Worm (Caenorhabditis elegans) whole organism, midembryonic: ENCODE data around the gene clr-1.

Experiments used
- T22C8.4 ChIP-seq: fragments of 200-800 bp; sonication (Bioruptor generic); IDR thresholded peaks from 2 replicates; pipeline ENCODE4 v1.3.6; 2022; ENCODE audit warnings: missing genetic modification characterization, missing compliant biosample characterization
- cog-1 ChIP-seq: sonication (generic microtip); optimal IDR thresholded peaks from 2 replicates; lab custom pipeline; 2016; ENCODE audit warnings: missing genetic modification characterization, missing compliant biosample characterization
- flt-1 ChIP-seq: fragments of 200-800 bp; sonication (Bioruptor generic); IDR thresholded peaks from 2 replicates; pipeline ENCODE4 v1.3.6; 2022; ENCODE audit warnings: missing genetic modification characterization, missing compliant biosample characterization
- klf-2 ChIP-seq: fragments of 200-800 bp; sonication (Bioruptor generic); conservative IDR thresholded peaks from 2 replicates; pipeline ENCODE4 v1.3.6; 2022; ENCODE audit warnings: missing genetic modification reagents, missing genetic modification characterization, missing compliant biosample characterization
- med-1 ChIP-seq: sonication (generic microtip); optimal IDR thresholded peaks from 2 replicates; lab custom pipeline; 2017; ENCODE audit warnings: missing genetic modification characterization, mild to moderate bottlenecking, missing compliant biosample characterization, antibody characterized with exemption, missing genetic modification reagents; ENCODE audit not compliant: insufficient read depth
- ref-1 ChIP-seq: fragments of 200-800 bp; sonication (Bioruptor generic); conservative IDR thresholded peaks from 2 replicates; pipeline ENCODE4 v1.3.6; 2022; ENCODE audit warnings: missing genetic modification reagents, missing genetic modification characterization, missing compliant biosample characterization
- tab-1 ChIP-seq: fragments of 200-800 bp; sonication (Bioruptor generic); IDR thresholded peaks from 2 replicates; pipeline ENCODE4 v1.3.6; 2022; ENCODE audit warnings: missing genetic modification characterization, missing compliant biosample characterization
- ztf-23 ChIP-seq: fragments of 200-800 bp; sonication (Bioruptor generic); IDR thresholded peaks from 2 replicates; pipeline ENCODE4 v1.3.6; 2022; ENCODE audit warnings: missing genetic modification reagents, missing genetic modification characterization, missing compliant biosample characterization
- ztf-29 ChIP-seq: fragments of 200-800 bp; sonication (Bioruptor generic); IDR thresholded peaks from 2 replicates; pipeline ENCODE4 v1.3.6; 2022; ENCODE audit warnings: missing genetic modification reagents, missing genetic modification characterization, missing compliant biosample characterization

The clr-1 gene

DNA sequence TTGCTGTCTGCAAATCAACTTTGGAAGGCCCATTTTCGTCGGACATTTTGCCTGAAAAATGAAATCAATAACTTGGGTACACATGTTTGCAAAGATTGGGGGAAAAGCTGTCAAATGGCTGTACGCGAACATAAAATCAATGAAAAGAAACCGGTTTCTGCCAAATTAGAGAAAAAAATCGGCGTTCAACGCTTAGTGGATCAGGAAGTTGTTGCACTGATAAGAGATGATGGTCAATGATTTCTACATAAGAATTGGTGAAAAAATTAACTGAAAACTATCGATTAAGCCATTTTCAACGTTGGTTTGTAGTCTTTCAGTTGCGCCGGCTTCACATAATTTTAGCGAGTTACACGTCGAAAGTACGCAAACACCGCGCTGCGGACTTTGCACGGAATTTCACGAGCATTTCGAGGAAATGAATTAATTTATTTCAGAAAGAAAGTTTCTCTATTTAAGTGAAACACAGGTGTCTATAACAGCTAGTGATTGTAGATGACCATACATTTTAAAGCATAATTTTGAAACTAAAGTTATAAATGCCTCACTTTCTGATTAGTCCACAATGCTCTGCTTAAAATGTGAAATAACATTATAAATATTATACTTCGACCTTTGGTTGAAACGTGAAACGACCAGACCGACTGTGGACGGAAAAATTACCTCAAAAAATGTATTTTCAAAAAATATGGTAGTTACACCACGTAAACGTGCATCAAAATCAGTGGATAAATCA is 36.5 kb upstream of the clr-1 start, which contains the start of the genes F07F6.4 and F07F6.2:
Gene F07F6.4 (minus strand): TSS at position 51 of the 736 bp plus-strand sequence.
Gene F07F6.2 (plus strand): TSS at position 686 of the 736 bp plus-strand sequence.
- TF ChIP-seq ztf-23 (GFP tag; lab: Robert Waterston, UW) (no peak), flt-1 (no peak), klf-2 (GFP tag; lab: Robert Waterston, UW) (no peak), med-1 (GFP tag; lab: Kevin White, UChicago) (no peak), cog-1 (tag; lab: Kevin White, UChicago) (no peak)

DNA sequence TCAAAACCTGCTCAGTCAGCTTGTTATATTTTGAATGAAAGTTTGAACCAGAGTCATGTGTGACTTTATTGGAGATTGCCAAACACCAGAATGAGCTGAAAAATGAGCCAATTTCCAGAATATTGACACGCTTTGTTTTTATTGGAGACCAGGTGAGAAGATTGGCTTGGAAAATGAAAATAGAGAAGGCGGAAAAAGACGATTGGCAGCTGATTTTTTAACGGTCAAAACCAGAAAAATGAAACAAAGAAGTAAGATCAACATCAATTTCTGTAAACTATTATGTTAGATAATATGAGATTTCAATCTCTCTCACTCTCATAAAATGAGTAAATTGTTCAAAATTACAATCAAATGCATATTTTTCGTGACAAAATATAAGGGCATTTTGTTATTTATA is 33.1 kb upstream of the clr-1 start, which contains the start of gene srx-114:
Gene srx-114 (minus strand): TSS at position 101 of the 400 bp plus-strand sequence.
- no peak for TF ChIP-seq tab-1
- no peak for TF ChIP-seq flt-1
- TF ChIP-seq T22C8.4: no peak
- no peak for TF ChIP-seq med-1 (GFP tag; lab: Kevin White, UChicago)
- no peak for TF ChIP-seq cog-1 (tag; lab: Kevin White, UChicago)
- TF ChIP-seq ref-1 (GFP tag; lab: Robert Waterston, UW): no peak
- no peak for TF ChIP-seq ztf-29 (GFP tag; lab: Robert Waterston, UW)
- no peak for TF ChIP-seq ztf-23 (GFP tag; lab: Robert Waterston, UW)
- no peak for TF ChIP-seq klf-2 (GFP tag; lab: Robert Waterston, UW)

DNA sequence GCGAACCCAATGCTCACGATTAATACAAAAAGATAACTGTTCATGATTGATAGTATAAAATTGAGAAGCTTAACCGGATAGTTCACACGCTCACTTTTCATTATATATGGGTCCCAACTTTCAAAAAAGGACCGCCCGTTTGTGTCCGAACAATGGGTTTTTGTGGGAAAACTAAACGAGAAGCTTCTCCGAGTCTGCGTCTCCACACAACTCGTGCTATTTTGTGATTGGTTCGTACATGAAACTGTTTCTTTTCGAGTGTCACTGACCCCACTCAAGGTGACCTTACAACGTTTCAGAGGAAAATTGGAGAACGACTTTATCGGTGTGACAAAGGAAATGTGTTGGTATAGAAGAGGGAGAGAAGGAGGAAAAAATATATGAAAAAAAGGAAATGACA is 29.3 kb upstream of the clr-1 start, which contains the start of gene dct-5:
Gene dct-5 (minus strand): TSS at position 101 of the 400 bp plus-strand sequence.
- no peak for TF ChIP-seq ztf-29 (GFP tag; lab: Robert Waterston, UW)
- TF ChIP-seq ref-1 (GFP tag; lab: Robert Waterston, UW): no peak
- TF ChIP-seq flt-1: no peak

DNA sequence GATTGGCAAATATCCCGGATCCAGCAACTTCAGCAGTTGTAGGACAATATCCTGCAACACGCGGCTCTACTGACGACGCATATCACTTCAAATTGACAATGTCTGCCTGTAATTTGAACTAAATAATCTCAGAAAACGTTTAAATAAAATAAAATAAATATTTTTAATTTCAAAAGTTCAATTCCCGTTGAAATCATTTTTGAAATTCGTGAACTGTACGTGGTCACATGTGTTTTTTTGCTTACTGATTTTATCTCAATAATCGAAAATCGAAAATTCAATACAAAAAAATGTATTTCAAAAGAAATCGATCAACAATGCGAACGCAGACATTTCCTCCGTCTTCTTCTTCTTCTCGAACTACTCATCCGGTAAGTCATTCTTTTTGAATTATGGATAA is 28.6 kb upstream of the clr-1 start, which contains the start of gene F07F6.1:
Gene F07F6.1 (plus strand): TSS at position 301 of the 400 bp plus-strand sequence.
- TF ChIP-seq T22C8.4 (no peak), med-1 (GFP tag; lab: Kevin White, UChicago) (no peak), ztf-23 (GFP tag; lab: Robert Waterston, UW) (no peak), ref-1 (GFP tag; lab: Robert Waterston, UW) (no peak), ztf-29 (GFP tag; lab: Robert Waterston, UW) (no peak), cog-1 (tag; lab: Kevin White, UChicago) (no peak), klf-2 (GFP tag; lab: Robert Waterston, UW) (no peak), tab-1 (no peak), flt-1 (no peak)

DNA sequence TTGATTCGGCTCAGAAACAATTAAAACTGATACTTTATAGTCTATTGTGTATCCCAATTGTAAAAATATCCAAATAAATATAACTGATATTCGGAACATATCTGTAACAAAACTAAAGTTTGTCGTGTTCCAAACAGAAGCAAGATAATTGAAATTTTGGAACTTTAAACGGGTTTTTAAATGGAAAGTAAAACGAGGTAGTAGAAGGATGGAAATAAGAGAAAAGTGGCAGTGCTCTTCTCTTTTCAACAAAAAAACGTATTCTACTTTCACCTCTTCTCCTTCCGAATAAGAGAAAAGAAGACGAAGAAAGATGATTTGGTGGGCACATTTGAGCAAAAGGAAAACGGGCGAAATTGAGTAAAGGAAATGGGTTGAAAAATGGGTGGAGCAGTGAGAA is 19.7 kb upstream of the clr-1 start, which contains the start of gene nmr-1:
Gene nmr-1 (minus strand): TSS at position 101 of the 400 bp plus-strand sequence.
- no peak for TF ChIP-seq flt-1
- no peak for TF ChIP-seq tab-1
- no peak for TF ChIP-seq T22C8.4
- no peak for TF ChIP-seq med-1 (GFP tag; lab: Kevin White, UChicago)

DNA sequence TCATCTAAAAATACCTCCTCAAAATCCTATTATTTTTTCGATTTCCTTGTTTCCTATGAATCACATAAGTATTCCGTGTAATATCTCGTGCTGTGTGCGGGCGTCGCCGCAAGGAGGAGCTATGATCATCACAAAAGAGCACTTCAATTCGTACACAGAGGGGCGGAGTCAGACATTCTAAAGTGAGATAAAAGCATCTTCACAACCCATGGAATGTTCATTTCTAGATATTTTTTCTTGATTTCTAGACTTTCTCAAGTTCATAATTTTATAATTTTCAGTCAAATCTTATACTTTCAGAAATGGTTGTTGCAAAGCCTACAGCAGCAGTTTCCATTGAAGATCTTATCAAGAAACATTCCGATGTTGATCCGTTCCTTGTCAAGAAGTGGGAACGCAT is 18.8 kb upstream of the clr-1 start, which contains the start of gene cex-1:
Gene cex-1 (plus strand): TSS at position 301 of the 400 bp plus-strand sequence.
- TF ChIP-seq ref-1 (GFP tag; lab: Robert Waterston, UW) (no peak), flt-1 (no peak)

DNA sequence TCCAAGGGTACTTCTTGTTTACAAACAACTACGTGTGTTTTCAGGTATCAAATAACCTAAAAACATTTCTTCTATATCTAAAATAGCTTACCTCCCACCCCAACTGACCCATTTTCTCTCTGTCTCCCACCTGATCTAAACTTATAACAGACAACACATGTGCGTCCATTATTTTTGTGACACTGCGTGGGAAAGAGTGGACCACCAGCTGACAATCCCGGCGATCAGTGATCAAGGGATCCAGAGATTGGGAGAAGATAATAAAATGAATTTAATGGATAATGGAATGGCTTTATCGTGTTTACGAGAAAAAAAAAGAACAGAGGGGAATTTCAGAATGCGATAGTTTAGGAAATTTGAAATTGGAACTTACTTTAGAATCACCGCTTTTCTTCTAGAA is 16.9 kb upstream of the clr-1 start:
- TF ChIP-seq med-1 (GFP tag; lab: Kevin White, UChicago): no peak
- TF ChIP-seq ztf-23 (GFP tag; lab: Robert Waterston, UW): no peak
- TF ChIP-seq tab-1: no peak
- TF ChIP-seq flt-1: no peak
- TF ChIP-seq klf-2 (GFP tag; lab: Robert Waterston, UW): no peak
- no peak for TF ChIP-seq ztf-29 (GFP tag; lab: Robert Waterston, UW)
- no peak for TF ChIP-seq cog-1 (tag; lab: Kevin White, UChicago)
- no peak for TF ChIP-seq ref-1 (GFP tag; lab: Robert Waterston, UW)
- TF ChIP-seq T22C8.4: no peak

DNA sequence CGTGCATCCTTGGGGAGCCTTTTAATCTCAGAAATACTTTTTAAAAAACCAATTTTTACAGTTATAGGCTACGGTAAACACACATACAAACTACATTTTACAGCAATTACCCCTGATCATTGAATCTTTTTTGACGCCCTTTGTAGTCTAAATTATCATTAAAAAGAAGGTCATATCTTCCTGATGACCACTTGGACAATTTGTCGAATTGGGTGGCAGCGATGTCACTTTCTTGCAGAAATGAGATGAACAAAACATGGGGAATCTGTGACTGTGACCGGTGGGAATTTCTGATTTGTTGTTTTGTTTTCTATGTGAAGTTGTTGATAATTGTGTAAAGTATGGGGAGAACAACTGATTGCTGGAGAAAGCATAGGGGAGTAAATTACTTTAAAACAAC is 16.5 kb upstream of the clr-1 start:
- no peak for TF ChIP-seq ref-1 (GFP tag; lab: Robert Waterston, UW)
- TF ChIP-seq T22C8.4: no peak
- TF ChIP-seq cog-1 (tag; lab: Kevin White, UChicago): no peak
- no peak for TF ChIP-seq med-1 (GFP tag; lab: Kevin White, UChicago)
- TF ChIP-seq klf-2 (GFP tag; lab: Robert Waterston, UW): no peak
- no peak for TF ChIP-seq tab-1
- no peak for TF ChIP-seq flt-1
- no peak for TF ChIP-seq ztf-23 (GFP tag; lab: Robert Waterston, UW)
- no peak for TF ChIP-seq ztf-29 (GFP tag; lab: Robert Waterston, UW)

DNA sequence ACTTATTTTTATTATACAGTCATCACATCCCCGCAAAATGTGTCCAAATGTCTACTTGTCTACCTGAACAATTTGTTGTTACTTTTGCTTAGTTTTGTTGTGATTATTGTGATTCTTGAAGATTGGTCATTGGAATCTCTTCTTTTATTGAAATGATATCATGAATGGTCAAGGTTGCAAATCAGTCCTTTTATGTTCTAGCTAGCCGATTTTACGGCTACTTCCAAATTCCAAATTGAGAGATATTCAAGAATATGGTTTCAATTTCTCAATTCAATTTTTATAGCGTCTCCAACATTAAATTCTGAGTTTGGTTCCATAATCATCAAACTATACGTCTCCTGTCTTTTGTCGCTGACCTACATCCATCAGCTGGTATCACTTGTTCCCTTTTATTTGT is 14.9 kb upstream of the clr-1 start:
- TF ChIP-seq med-1 (GFP tag; lab: Kevin White, UChicago): no peak
- TF ChIP-seq ztf-29 (GFP tag; lab: Robert Waterston, UW): no peak
- TF ChIP-seq ref-1 (GFP tag; lab: Robert Waterston, UW): no peak
- no peak for TF ChIP-seq T22C8.4
- no peak for TF ChIP-seq tab-1
- no peak for TF ChIP-seq klf-2 (GFP tag; lab: Robert Waterston, UW)
- no peak for TF ChIP-seq cog-1 (tag; lab: Kevin White, UChicago)
- TF ChIP-seq ztf-23 (GFP tag; lab: Robert Waterston, UW): no peak
- TF ChIP-seq flt-1: no peak

DNA sequence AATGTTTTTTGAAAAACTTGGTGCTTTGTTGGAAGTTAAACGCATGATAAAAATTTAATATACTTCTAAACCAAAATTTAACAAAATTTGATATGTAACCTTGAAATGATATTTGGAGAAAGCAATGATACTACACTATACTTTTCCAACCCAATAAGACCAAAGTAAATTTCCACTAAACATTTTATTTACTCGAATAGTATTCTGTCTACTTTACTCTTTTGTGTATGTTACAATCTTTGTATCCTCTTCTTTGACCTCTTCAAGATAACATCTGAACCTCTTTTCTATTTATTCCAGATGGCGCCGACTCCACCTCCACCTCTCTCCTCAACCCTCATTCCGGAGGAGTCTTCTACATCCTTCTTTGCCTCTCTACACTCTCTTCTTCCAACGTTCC is 12.6 kb upstream of the clr-1 start, which contains the start of gene dhs-5:
Gene dhs-5 (plus strand): TSS at position 301 of the 400 bp plus-strand sequence.
- TF ChIP-seq ref-1 (GFP tag; lab: Robert Waterston, UW) (no peak), ztf-23 (GFP tag; lab: Robert Waterston, UW) (no peak), klf-2 (GFP tag; lab: Robert Waterston, UW) (no peak), flt-1 (no peak), cog-1 (tag; lab: Kevin White, UChicago) (no peak), T22C8.4 (no peak), med-1 (GFP tag; lab: Kevin White, UChicago) (no peak), tab-1 (no peak), ztf-29 (GFP tag; lab: Robert Waterston, UW) (no peak)
